ENCODE assay signal across 3 fruit fly cellular contexts in the genomic region with DNA sequence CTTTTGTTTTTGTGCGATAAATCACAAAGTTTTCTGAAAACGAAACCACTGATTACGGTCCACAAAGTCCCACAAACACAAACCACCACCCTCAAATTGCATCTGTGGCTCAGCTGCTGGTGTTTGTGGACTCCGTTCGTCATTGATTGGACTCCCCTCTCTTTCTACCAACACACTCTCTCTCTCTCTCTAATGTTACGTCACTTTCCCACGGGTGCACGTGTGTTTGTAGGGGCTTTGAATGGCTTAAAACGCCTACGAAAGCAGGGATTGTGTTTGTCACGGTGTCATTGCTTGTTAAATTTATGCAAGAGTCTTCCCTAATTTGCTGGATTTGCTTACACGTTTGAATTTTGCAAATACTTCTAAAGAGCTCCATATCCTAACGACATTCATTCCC.
TF ChIP-seq lines count a peak whose summit lies in the region.

No protein-coding gene starts in this region.

- no peak for TF ChIP-seq CTCF in whole organism, embryonic (GFP tag; optimal IDR thresholded peaks at IDR 0.05; lab: Kevin White, UChicago)

TF ChIP-seq in whole organism, adult, 20 proteins besides CTCF, POLR2A, EP300 and RAD21:
- TF ChIP-seq Hr96 (GFP tag; optimal IDR thresholded peaks at IDR 0.05; lab: Kevin White, UChicago) (no peak), tj (GFP tag; optimal IDR thresholded peaks at IDR 0.05; lab: Kevin White, UChicago) (peak; percentile 70)

TF ChIP-seq in whole organism, embryonic, 481 proteins besides CTCF, POLR2A, EP300 and RAD21 (continues in another document):
- TF ChIP-seq Sry-β (GFP tag; optimal IDR thresholded peaks at IDR 0.05; lab: Kevin White, UChicago) = no peak
- TF ChIP-seq CG5953 (GFP tag; IDR thresholded peaks at IDR 0.05; lab: Robert Waterston, UW) = no peak
- TF ChIP-seq fd102C (GFP tag; optimal IDR thresholded peaks at IDR 0.05; lab: Kevin White, UChicago) = no peak
- no peak for TF ChIP-seq Ravus (GFP tag; IDR thresholded peaks at IDR 0.05; lab: Robert Waterston, UW)
- TF ChIP-seq CG17328 (GFP tag; IDR thresholded peaks at IDR 0.05; lab: Robert Waterston, UW) = no peak
- TF ChIP-seq CG12104 (GFP tag; optimal IDR thresholded peaks at IDR 0.05; lab: Kevin White, UChicago) = no peak
- no peak for TF ChIP-seq dati (GFP tag; IDR thresholded peaks at IDR 0.05; lab: Robert Waterston, UW)
- TF ChIP-seq Side (GFP tag; optimal IDR thresholded peaks at IDR 0.05; lab: Kevin White, UChicago) = no peak
- no peak for TF ChIP-seq NC2α (GFP tag; optimal IDR thresholded peaks at IDR 0.05; lab: Kevin White, UChicago)
- TF ChIP-seq Atf3 (GFP tag; optimal IDR thresholded peaks at IDR 0.05; lab: Kevin White, UChicago) = peak; percentile 12
- no peak for TF ChIP-seq CG1832 (GFP tag; optimal IDR thresholded peaks at IDR 0.05; lab: Kevin White, UChicago)
- TF ChIP-seq Lhr (GFP tag; optimal IDR thresholded peaks at IDR 0.05; lab: Kevin White, UChicago) = no peak
- TF ChIP-seq onecut (GFP tag; IDR thresholded peaks at IDR 0.05; lab: Robert Waterston, UW) = peak; percentile 88
- TF ChIP-seq CG11398 (GFP tag; optimal IDR thresholded peaks at IDR 0.05; lab: Kevin White, UChicago) = no peak
- TF ChIP-seq CG10274 (GFP tag; optimal IDR thresholded peaks at IDR 0.05; lab: Kevin White, UChicago) = peak; percentile 72
- TF ChIP-seq CG14050 (GFP tag; IDR thresholded peaks at IDR 0.05; lab: Robert Waterston, UW) = no peak
- TF ChIP-seq chinmo (GFP tag; IDR thresholded peaks at IDR 0.05; lab: Robert Waterston, UW; ENCODE audit: partially characterized antibody) = 0 out of 4 replicates have a peak, but pooled peaks have one; percentile 61
- no peak for TF ChIP-seq CG12299 (tag; optimal IDR thresholded peaks at IDR 0.05; lab: Kevin White, UChicago)
- TF ChIP-seq dm (GFP tag; optimal IDR thresholded peaks at IDR 0.05; lab: Kevin White, UChicago) = peak; percentile 57
- TF ChIP-seq hbn (GFP tag; IDR thresholded peaks at IDR 0.05; lab: Robert Waterston, UW; ENCODE audit: partially characterized antibody) = no peak
- TF ChIP-seq CG13424 (tag; optimal IDR thresholded peaks at IDR 0.05; lab: Kevin White, UChicago) = no peak
- TF ChIP-seq tx (GFP tag; optimal IDR thresholded peaks at IDR 0.05; lab: Kevin White, UChicago) = no peak
- no peak for TF ChIP-seq B-H1 (GFP tag; IDR thresholded peaks at IDR 0.05; lab: Robert Waterston, UW)
- no peak for TF ChIP-seq CG15514 (GFP tag; optimal IDR thresholded peaks at IDR 0.05; lab: Kevin White, UChicago)
- no peak for TF ChIP-seq CG31224 (GFP tag; IDR thresholded peaks at IDR 0.05; lab: Robert Waterston, UW)
- TF ChIP-seq dmrt11E (tag; optimal IDR thresholded peaks at IDR 0.05; lab: Kevin White, UChicago) = no peak
- no peak for TF ChIP-seq eyg (GFP tag; optimal IDR thresholded peaks at IDR 0.05; lab: Kevin White, UChicago)
- TF ChIP-seq BtbVII (GFP tag; optimal IDR thresholded peaks at IDR 0.05; lab: Kevin White, UChicago) = peak; percentile 3
- TF ChIP-seq Sox102F (GFP tag; optimal IDR thresholded peaks at IDR 0.05; lab: Kevin White, UChicago) = no peak
- TF ChIP-seq HmgD (GFP tag; optimal IDR thresholded peaks at IDR 0.05; lab: Kevin White, UChicago) = no peak
- TF ChIP-seq Trl (optimal IDR thresholded peaks at IDR 0.05; lab: Kevin White, UChicago) = peak; percentile 9 to 16
- TF ChIP-seq Trl (GFP tag; optimal IDR thresholded peaks at IDR 0.05; lab: Kevin White, UChicago) = no peak
- TF ChIP-seq ro (GFP tag; IDR thresholded peaks at IDR 0.05; lab: Robert Waterston, UW) = no peak
- TF ChIP-seq org-1 (GFP tag; optimal IDR thresholded peaks at IDR 0.05; lab: Kevin White, UChicago) = no peak
- TF ChIP-seq CG6683 (GFP tag; optimal IDR thresholded peaks at IDR 0.05; lab: Kevin White, UChicago) = no peak
- TF ChIP-seq GATAe (GFP tag; conservative IDR thresholded peaks at IDR 0.05; lab: Robert Waterston, UW) = no peak
- TF ChIP-seq grau (tag; optimal IDR thresholded peaks at IDR 0.05; lab: Kevin White, UChicago) = no peak
- no peak for TF ChIP-seq CG6854 (GFP tag; optimal IDR thresholded peaks at IDR 0.05; lab: Kevin White, UChicago)
- peak; percentile 28 for TF ChIP-seq CG9437 (GFP tag; optimal IDR thresholded peaks at IDR 0.05; lab: Kevin White, UChicago)
- TF ChIP-seq vvl (GFP tag; IDR thresholded peaks at IDR 0.05; lab: Robert Waterston, UW) = peak; percentile 34; the same call in 1 of the 2 replicates
- TF ChIP-seq CG4404 (GFP tag; IDR thresholded peaks at IDR 0.05; lab: Robert Waterston, UW) = no peak
- no peak for TF ChIP-seq Hmx (GFP tag; optimal IDR thresholded peaks at IDR 0.05; lab: Kevin White, UChicago)
- TF ChIP-seq stwl (tag; optimal IDR thresholded peaks at IDR 0.05; lab: Kevin White, UChicago) = peak; percentile 34
- no peak for TF ChIP-seq HLH54F (GFP tag; optimal IDR thresholded peaks at IDR 0.05; lab: Kevin White, UChicago)

TF ChIP-seq in whole organism, prepupa, 60 proteins besides CTCF, POLR2A, EP300 and RAD21:
- TF ChIP-seq CG11902 (GFP tag; optimal IDR thresholded peaks at IDR 0.05; lab: Kevin White, UChicago) = no peak
- TF ChIP-seq vri (GFP tag; optimal IDR thresholded peaks at IDR 0.05; lab: Kevin White, UChicago) = peak; percentile 88
